Worm (Caenorhabditis elegans) whole organism, L1 larva: ENCODE results near the gene str-187.

ENCODE experiments used
- C34B4.2 ChIP-seq: sonication (generic microtip); optimal IDR thresholded peaks from 2 replicates; lab custom pipeline; 2017; ENCODE audit warnings: mild to moderate bottlenecking, missing genetic modification characterization, missing compliant biosample characterization
- alr-1 ChIP-seq: fragments of 200-800 bp; sonication (Bioruptor generic); optimal IDR thresholded peaks from 2 replicates; lab custom pipeline; 2018; ENCODE audit warnings: borderline replicate concordance, mild to moderate bottlenecking, missing genetic modification characterization, missing compliant biosample characterization
- aly-2 ChIP-seq: fragments of 150-350 bp; optimal IDR thresholded peaks from 2 replicates; lab custom pipeline; 2014; ENCODE audit warnings: missing biosample characterization, missing genetic modification characterization
- ama-1 ChIP-seq: fragments of 150-350 bp; optimal IDR thresholded peaks from 2 replicates; lab custom pipeline; 2014
- blmp-1 ChIP-seq: fragments of 150-350 bp; optimal IDR thresholded peaks from 2 replicates; lab custom pipeline; 2014; ENCODE audit warnings: missing biosample characterization, missing genetic modification characterization
- dpl-1 ChIP-seq, 3 experiments: fragments of 150-350 bp in 2 of 3; sonication (generic microtip) in 1 of 3; optimal IDR thresholded peaks; 2 replicates each; lab custom pipeline; 2014 to 2017; ENCODE audit warnings: missing biosample characterization in 3 of 3, missing genetic modification characterization in 3 of 3, missing genetic modification reagents in 3 of 3
- dsc-1 ChIP-seq: sonication (generic microtip); optimal IDR thresholded peaks from 2 replicates; lab custom pipeline; 2016; ENCODE audit warnings: mild to moderate bottlenecking, missing genetic modification characterization, missing compliant biosample characterization
- efl-1 ChIP-seq, 4 experiments: fragments of 150-350 bp; optimal IDR thresholded peaks in 3 of 4; peaks in 1 of 4; 1 replicate in 1 of 4; 2 replicates in 3 of 4; lab custom pipeline; 2014; ENCODE audit warnings: missing biosample characterization in 2 of 4, missing genetic modification characterization in 2 of 4, missing genetic modification reagents in 2 of 4
- egl-27 ChIP-seq, 2 experiments: fragments of 150-350 bp in 1 of 2; sonication (generic microtip); optimal IDR thresholded peaks; 3 replicates each; lab custom pipeline; 2017 to 2018; ENCODE audit warnings: missing biosample characterization in 2 of 2, missing genetic modification characterization in 2 of 2, missing genetic modification reagents in 2 of 2
- elt-2 ChIP-seq: sonication (generic microtip); optimal IDR thresholded peaks from 2 replicates; lab custom pipeline; 2016; ENCODE audit warnings: missing genetic modification characterization, mild to moderate bottlenecking, inconsistent platforms, missing compliant biosample characterization, missing genetic modification reagents
- fkh-8 ChIP-seq: sonication (generic microtip); optimal IDR thresholded peaks from 2 replicates; lab custom pipeline; 2016; ENCODE audit warnings: mild to moderate bottlenecking, missing genetic modification characterization, missing compliant biosample characterization
- fos-1 ChIP-seq: fragments of 150-350 bp; optimal IDR thresholded peaks from 2 replicates; lab custom pipeline; 2014; ENCODE audit warnings: missing biosample characterization, missing genetic modification characterization
- grh-1 ChIP-seq: fragments of 200-800 bp; sonication (Bioruptor generic); IDR thresholded peaks from 2 replicates; pipeline ENCODE4 v1.3.6; 2022; ENCODE audit warnings: missing genetic modification reagents, missing genetic modification characterization, missing compliant biosample characterization
- hlh-17 ChIP-seq: fragments of 200-800 bp; sonication (Bioruptor generic); optimal IDR thresholded peaks from 2 replicates; lab custom pipeline; 2018; ENCODE audit warnings: missing genetic modification characterization, mild to moderate bottlenecking, missing compliant biosample characterization, moderate library complexity, borderline replicate concordance
- hpl-2 ChIP-seq: fragments of 150-350 bp; optimal IDR thresholded peaks from 2 replicates; lab custom pipeline; 2014; ENCODE audit warnings: missing biosample characterization, missing genetic modification reagents, missing genetic modification characterization
- isw-1 ChIP-seq: fragments of 200-800 bp; sonication (Bioruptor generic); IDR thresholded peaks from 2 replicates; pipeline ENCODE4 v1.3.6; 2022; ENCODE audit warnings: missing genetic modification characterization, missing compliant biosample characterization
- lin-13 ChIP-seq: fragments of 150-350 bp; optimal IDR thresholded peaks from 2 replicates; lab custom pipeline; 2014; ENCODE audit warnings: missing biosample characterization, missing genetic modification reagents, missing genetic modification characterization
- lin-14 ChIP-seq: fragments of 200-800 bp; sonication (Bioruptor generic); optimal IDR thresholded peaks from 2 replicates; lab custom pipeline; 2018; ENCODE audit warnings: mild to moderate bottlenecking, missing genetic modification characterization, moderate library complexity, missing compliant biosample characterization
- lin-35 ChIP-seq, 2 experiments: fragments of 150-350 bp; optimal IDR thresholded peaks; 2 replicates each; lab custom pipeline; 2014; ENCODE audit warnings: missing biosample characterization in 2 of 2, missing genetic modification characterization in 2 of 2, missing genetic modification reagents in 2 of 2
- lin-39 ChIP-seq: fragments of 150-350 bp; optimal IDR thresholded peaks from 2 replicates; lab custom pipeline; 2014; ENCODE audit warnings: missing biosample characterization, missing genetic modification reagents, missing genetic modification characterization
- mab-9 ChIP-seq: fragments of 200-800 bp; sonication (Bioruptor generic); IDR thresholded peaks from 2 replicates; pipeline ENCODE4 v1.3.6; 2022; ENCODE audit warnings: missing genetic modification reagents, missing genetic modification characterization, missing compliant biosample characterization
- mep-1 ChIP-seq: fragments of 150-350 bp; optimal IDR thresholded peaks from 2 replicates; lab custom pipeline; 2014; ENCODE audit warnings: missing biosample characterization, missing genetic modification characterization
- nhr-20 ChIP-seq: sonication (generic microtip); optimal IDR thresholded peaks from 2 replicates; lab custom pipeline; 2016; ENCODE audit warnings: mild to moderate bottlenecking, missing genetic modification characterization, missing compliant biosample characterization
- nhr-47 ChIP-seq: sonication (generic microtip); optimal IDR thresholded peaks from 2 replicates; lab custom pipeline; 2016; ENCODE audit warnings: mild to moderate bottlenecking, missing genetic modification characterization, moderate library complexity, missing compliant biosample characterization
- nhr-71 ChIP-seq: sonication (generic microtip); optimal IDR thresholded peaks from 2 replicates; lab custom pipeline; 2016; ENCODE audit warnings: mild to moderate bottlenecking, missing genetic modification characterization, moderate library complexity, missing compliant biosample characterization
- nhr-90 ChIP-seq: sonication (generic microtip); optimal IDR thresholded peaks from 2 replicates; lab custom pipeline; 2016; ENCODE audit warnings: mild to moderate bottlenecking, missing genetic modification characterization, missing compliant biosample characterization; ENCODE audit not compliant: poor library complexity
- skn-1 ChIP-seq: fragments of 150-350 bp; optimal IDR thresholded peaks from 2 replicates; lab custom pipeline; 2014; ENCODE audit warnings: missing biosample characterization, missing genetic modification characterization
- tlp-1 ChIP-seq: fragments of 150-350 bp; optimal IDR thresholded peaks from 2 replicates; lab custom pipeline; 2014; ENCODE audit warnings: missing biosample characterization, missing genetic modification characterization
- unc-62 ChIP-seq: fragments of 150-350 bp; optimal IDR thresholded peaks from 2 replicates; lab custom pipeline; 2014; ENCODE audit warnings: missing biosample characterization, missing genetic modification reagents, missing genetic modification characterization
- unc-86 ChIP-seq: sonication (generic microtip); optimal IDR thresholded peaks from 2 replicates; lab custom pipeline; 2016; ENCODE audit warnings: missing genetic modification characterization, missing compliant biosample characterization
- xbp-1 ChIP-seq: sonication (generic microtip); optimal IDR thresholded peaks from 2 replicates; lab custom pipeline; 2016; ENCODE audit warnings: missing genetic modification characterization, missing compliant biosample characterization
- zag-1 ChIP-seq: fragments of 150-350 bp; optimal IDR thresholded peaks from 2 replicates; lab custom pipeline; 2014; ENCODE audit warnings: missing biosample characterization, missing genetic modification characterization

Gene str-187

ce11 chrIV:17287908-17288675, 22.7 kb downstream of the str-187 start, which contains the start of gene zipt-7.1:
Gene zipt-7.1, minus strand, starts transcription at chrIV:17288139.
- no peak for TF ChIP-seq skn-1
- TF ChIP-seq C34B4.2 (tag; lab: Kevin White, UChicago) = no peak
- peak; percentile 58 for TF ChIP-seq xbp-1 (tag; lab: Kevin White, UChicago)
- TF ChIP-seq isw-1 (GFP tag; lab: Robert Waterston, UW) = no peak
- no peak for TF ChIP-seq ama-1 (lab: Kevin White, UChicago)
- TF ChIP-seq efl-1 (optimal IDR thresholded peaks at IDR 0.05; lab: Kevin White, UChicago) = no peak
- peak in 1 of 2 experiments; percentile 57 for TF ChIP-seq efl-1 (GFP tag; optimal IDR thresholded peaks at IDR 0.05 in 1 of 2; lab: Kevin White, UChicago)
- no peak for TF ChIP-seq blmp-1

- TF ChIP-seq hlh-17 (no peak), unc-86 (tag; lab: Kevin White, UChicago) (no peak), lin-14 (peak; percentile 43), hpl-2 (GFP tag; lab: Kevin White, UChicago) (no peak)
Observed at ce11 chrIV:17291629-17292199, 26.3 kb downstream of the str-187 start, which contains the start of the genes T28F3.11 and slc-17.4. Gene T28F3.11, minus strand, starts transcription at chrIV:17291679. Gene slc-17.4, minus strand, starts transcription at chrIV:17291733.

- TF ChIP-seq unc-62 (GFP tag; lab: Kevin White, UChicago) (no peak), grh-1 (GFP tag; lab: Robert Waterston, UW) (no peak), zag-1 (tag; lab: Kevin White, UChicago) (no peak), efl-1 (optimal IDR thresholded peaks at IDR 0.05; lab: Kevin White, UChicago) (no peak), efl-1 (GFP tag; optimal IDR thresholded peaks at IDR 0.05 in 1 of 2; lab: Kevin White, UChicago) (no peak), nhr-90 (tag; lab: Kevin White, UChicago) (no peak), lin-35 (GFP tag; optimal IDR thresholded peaks at IDR 0.05; lab: Kevin White, UChicago) (peak in 1 of 2 experiments; percentile 21), lin-39 (tag; lab: Kevin White, UChicago) (no peak), elt-2 (tag; lab: Kevin White, UChicago) (peak; percentile 9)
Observed at ce11 chrIV:17292350-17292749, 27.0 kb downstream of the str-187 start.

- TF ChIP-seq elt-2 (tag; lab: Kevin White, UChicago) (peak; percentile 41), nhr-20 (tag; lab: Kevin White, UChicago) (no peak)
Observed at ce11 chrIV:17293068-17293467, 27.7 kb downstream of the str-187 start.

- no peak for TF ChIP-seq alr-1 (tag; lab: Kevin White, UChicago)
- no peak for TF ChIP-seq tlp-1 (tag; lab: Kevin White, UChicago)
- peak; percentile 62 for TF ChIP-seq dsc-1 (tag; lab: Kevin White, UChicago)
- no peak for TF ChIP-seq fos-1 (tag; lab: Kevin White, UChicago)
- peak; percentile 11 for TF ChIP-seq nhr-47 (tag; lab: Kevin White, UChicago)
- TF ChIP-seq nhr-90 (tag; lab: Kevin White, UChicago) = no peak
- TF ChIP-seq dpl-1 (GFP tag; optimal IDR thresholded peaks at IDR 0.05; lab: Kevin White, UChicago) = peak in 1 of 3 experiments; percentile 27
- TF ChIP-seq lin-35 (GFP tag; optimal IDR thresholded peaks at IDR 0.05; lab: Kevin White, UChicago) = peak in 1 of 2 experiments; percentile 36
- no peak for TF ChIP-seq aly-2 (tag; lab: Kevin White, UChicago)
- no peak for TF ChIP-seq egl-27 (tag; optimal IDR thresholded peaks at IDR 0.05; lab: Kevin White, UChicago)
- no peak for TF ChIP-seq hlh-17
- TF ChIP-seq mep-1 (tag; lab: Kevin White, UChicago) = no peak
- TF ChIP-seq efl-1 (optimal IDR thresholded peaks at IDR 0.05; lab: Kevin White, UChicago) = no peak
- TF ChIP-seq efl-1 (GFP tag; optimal IDR thresholded peaks at IDR 0.05 in 1 of 2; lab: Kevin White, UChicago) = peak in 1 of 2 experiments; percentile 77
- peak; percentile 27 for TF ChIP-seq fkh-8 (tag; lab: Kevin White, UChicago)
- no peak for TF ChIP-seq mab-9
- no peak for TF ChIP-seq lin-13 (GFP tag; lab: Kevin White, UChicago)
- TF ChIP-seq unc-62 (GFP tag; lab: Kevin White, UChicago) = no peak
- no peak for TF ChIP-seq nhr-71 (tag; lab: Kevin White, UChicago)
- no peak for TF ChIP-seq unc-86 (tag; lab: Kevin White, UChicago)
Observed at ce11 chrIV:17293679-17294078, 28.3 kb downstream of the str-187 start.
